Fruit fly (Drosophila melanogaster): ENCODE results near the gene CG15254.

Gene CG15254

dm6 chr2L:15609139-15609538 lies 5.5 kb downstream of the CG15254 start:
- TF ChIP-seq psq (optimal IDR thresholded peaks at IDR 0.05) (no peak), Sin3A (optimal IDR thresholded peaks at IDR 0.05) (no peak), Myc (optimal IDR thresholded peaks at IDR 0.05) (no peak), ttk (optimal IDR thresholded peaks at IDR 0.05) (no peak), h (optimal IDR thresholded peaks at IDR 0.05) (no peak)
